Worm (Caenorhabditis elegans) whole organism, L3 larva: ENCODE results near the gene C02D5.4.

Experiments used
- aly-2 ChIP-seq: fragments of 150-350 bp; optimal IDR thresholded peaks from 2 replicates; lab custom pipeline; 2014; ENCODE audit warnings: missing biosample characterization, missing genetic modification characterization
- eor-1 ChIP-seq, 2 experiments: fragments of 150-350 bp; optimal IDR thresholded peaks; 2 replicates each; lab custom pipeline; 2014 to 2018; ENCODE audit warnings: missing biosample characterization in 2 of 2, missing genetic modification characterization in 2 of 2
- lin-39 ChIP-seq: fragments of 150-350 bp; optimal IDR thresholded peaks from 2 replicates; lab custom pipeline; 2018; ENCODE audit warnings: missing biosample characterization, missing genetic modification reagents, missing genetic modification characterization
- nhr-76 ChIP-seq: fragments of 150-350 bp; sonication (generic microtip); optimal IDR thresholded peaks from 5 replicates; lab custom pipeline; 2014; ENCODE audit warnings: missing biosample characterization, missing genetic modification characterization
- pha-4 ChIP-seq: fragments of 150-350 bp; optimal IDR thresholded peaks from 2 replicates; lab custom pipeline; 2014; ENCODE audit warnings: missing biosample characterization, missing genetic modification reagents, missing genetic modification characterization
- pqm-1 ChIP-seq: fragments of 150-350 bp; optimal IDR thresholded peaks from 2 replicates; lab custom pipeline; 2017; ENCODE audit warnings: missing biosample characterization, missing genetic modification characterization, inconsistent platforms
- skn-1 ChIP-seq: fragments of 150-350 bp; optimal IDR thresholded peaks from 2 replicates; lab custom pipeline; 2014; ENCODE audit warnings: missing biosample characterization, missing genetic modification characterization
- snpc-4 ChIP-seq: fragments of 150-350 bp; optimal IDR thresholded peaks from 2 replicates; lab custom pipeline; 2014; ENCODE audit warnings: missing biosample characterization, missing genetic modification characterization
- zag-1 ChIP-seq: fragments of 150-350 bp; optimal IDR thresholded peaks from 2 replicates; lab custom pipeline; 2014; ENCODE audit warnings: missing biosample characterization, missing genetic modification characterization

DNA sequence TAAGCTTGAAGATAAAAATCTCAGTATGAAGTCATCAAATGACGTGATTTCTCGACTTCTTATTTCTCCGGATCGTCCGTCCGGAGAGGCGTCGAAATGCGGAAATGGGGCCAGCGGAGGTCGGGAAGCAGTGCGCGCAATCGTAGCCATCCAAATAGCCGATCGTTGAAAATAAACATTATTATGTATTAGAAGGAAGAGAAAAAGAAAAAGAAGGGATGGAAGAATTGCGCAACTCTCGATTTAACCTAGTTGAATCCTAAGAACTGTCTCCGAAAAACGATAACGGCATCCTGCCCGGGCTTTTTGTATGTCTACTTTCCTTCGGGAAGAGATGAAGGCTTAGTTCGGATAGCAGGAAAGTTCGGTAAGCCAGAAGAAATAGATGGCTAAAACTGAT, 50.2 kb downstream of the C02D5.4 start:
- TF ChIP-seq lin-39 (tag; lab: Kevin White, UChicago) (no peak), aly-2 (tag; lab: Kevin White, UChicago) (no peak), skn-1 (tag; lab: Kevin White, UChicago) (no peak), nhr-76 (tag; lab: Kevin White, UChicago) (no peak), pha-4 (tag; lab: Kevin White, UChicago) (no peak), snpc-4 (tag; lab: Kevin White, UChicago) (no peak), pqm-1 (no peak), eor-1 (tag; optimal IDR thresholded peaks at IDR 0.05; lab: Kevin White, UChicago) (no peak), zag-1 (tag; lab: Kevin White, UChicago) (no peak)
